Fruit fly (Drosophila melanogaster): ENCODE measurements around the gene Cad86C.

The Cad86C gene

dm6 chr3R:10875515-10876434, 48.9 kb downstream of the Cad86C start, which contains the start of gene Sodh2 (continued):
- peak; percentile 85 for TF ChIP-seq B-H2 (GFP tag; optimal IDR thresholded peaks at IDR 0.05)
- peak; percentile 20 for TF ChIP-seq CG4282 (GFP tag; optimal IDR thresholded peaks at IDR 0.05)
- TF ChIP-seq trh (GFP tag; optimal IDR thresholded peaks at IDR 0.05), result no peak
- peak; percentile 68 for TF ChIP-seq CG5180 (GFP tag; optimal IDR thresholded peaks at IDR 0.05)
- peak; percentile 78 for TF ChIP-seq CrebB (tag; optimal IDR thresholded peaks at IDR 0.05)
- peak; percentile 73 for TF ChIP-seq ken (GFP tag; IDR thresholded peaks at IDR 0.05)
- no peak for TF ChIP-seq vnd (GFP tag; IDR thresholded peaks at IDR 0.05; ENCODE audit: partially characterized antibody)
- peak; percentile 28 for TF ChIP-seq en (GFP tag; optimal IDR thresholded peaks at IDR 0.05)
- no peak for TF ChIP-seq CG15479 (GFP tag; optimal IDR thresholded peaks at IDR 0.05)
- peak; percentile 77 for TF ChIP-seq CG12104 (GFP tag; optimal IDR thresholded peaks at IDR 0.05)
- peak; percentile 72 for TF ChIP-seq nau (GFP tag; optimal IDR thresholded peaks at IDR 0.05)
- peak; percentile 86 for TF ChIP-seq CG17568 (GFP tag; optimal IDR thresholded peaks at IDR 0.05)
- no peak for TF ChIP-seq zen2 (GFP tag; IDR thresholded peaks at IDR 0.05; ENCODE audit: partially characterized antibody)
- TF ChIP-seq org-1 (GFP tag; optimal IDR thresholded peaks at IDR 0.05), result peak; percentile 75
- TF ChIP-seq da (GFP tag; optimal IDR thresholded peaks at IDR 0.05), result no peak
- TF ChIP-seq MTF-1 (GFP tag; optimal IDR thresholded peaks at IDR 0.05; ENCODE audit: borderline replicate concordance), result peak; percentile 88
- no peak for TF ChIP-seq prd (optimal IDR thresholded peaks at IDR 0.05)
- TF ChIP-seq prd (GFP tag; IDR thresholded peaks at IDR 0.05), result peak; percentile 80
- peak; percentile 30 for TF ChIP-seq CG16863 (GFP tag; optimal IDR thresholded peaks at IDR 0.05)
- no peak for TF ChIP-seq gfzf (GFP tag; optimal IDR thresholded peaks at IDR 0.05)
- peak; percentile 23; the same call in 1 of the 2 replicates for TF ChIP-seq CG13287 (GFP tag; IDR thresholded peaks at IDR 0.05; ENCODE audit: partially characterized antibody)
- TF ChIP-seq CG6254 (GFP tag; optimal IDR thresholded peaks at IDR 0.05), result peak; percentile 56
- TF ChIP-seq ab (GFP tag; optimal IDR thresholded peaks at IDR 0.05), result peak; percentile 37
- TF ChIP-seq al (GFP tag; IDR thresholded peaks at IDR 0.05), result peak; percentile 62
- TF ChIP-seq dysf (GFP tag; IDR thresholded peaks at IDR 0.05), result peak; percentile 79
- no peak for TF ChIP-seq CG2199 (GFP tag; IDR thresholded peaks at IDR 0.05)
- no peak for TF ChIP-seq CG2129 (GFP tag; IDR thresholded peaks at IDR 0.05; ENCODE audit: partially characterized antibody)
- peak; percentile 52 for TF ChIP-seq CG7928 (GFP tag; optimal IDR thresholded peaks at IDR 0.05)
- peak; percentile 89 for TF ChIP-seq Meics (GFP tag; optimal IDR thresholded peaks at IDR 0.05)
- TF ChIP-seq tio (GFP tag; optimal IDR thresholded peaks at IDR 0.05), result peak; percentile 52
- peak; percentile 74 for TF ChIP-seq gsb (GFP tag; IDR thresholded peaks at IDR 0.05)
- peak; percentile 80 for TF ChIP-seq CG11723 (GFP tag; optimal IDR thresholded peaks at IDR 0.05)
- peak; percentile 76 for TF ChIP-seq CG13424 (tag; optimal IDR thresholded peaks at IDR 0.05)
- peak; percentile 77 for TF ChIP-seq CG7839 (tag; optimal IDR thresholded peaks at IDR 0.05)
- peak; percentile 79 for TF ChIP-seq PHDP (tag; optimal IDR thresholded peaks at IDR 0.05)
- TF ChIP-seq CG3726 (GFP tag; IDR thresholded peaks at IDR 0.05), result peak; percentile 66; the same call in 1 of the 3 replicates
- TF ChIP-seq lbe (GFP tag; optimal IDR thresholded peaks at IDR 0.05), result peak; percentile 86
- TF ChIP-seq unpg (GFP tag; optimal IDR thresholded peaks at IDR 0.05), result peak; percentile 75
- peak; percentile 32 for TF ChIP-seq CG14050 (GFP tag; IDR thresholded peaks at IDR 0.05)
- TF ChIP-seq Hr39 (optimal IDR thresholded peaks at IDR 0.05), result no peak
- peak; percentile 52 for TF ChIP-seq CG10274 (GFP tag; optimal IDR thresholded peaks at IDR 0.05)
- TF ChIP-seq NC2β (GFP tag; optimal IDR thresholded peaks at IDR 0.05), result no peak
- no peak for TF ChIP-seq Opbp (GFP tag; IDR thresholded peaks at IDR 0.05; ENCODE audit: partially characterized antibody)
- TF ChIP-seq CG31365 (tag; optimal IDR thresholded peaks at IDR 0.05), result peak; percentile 70
- TF ChIP-seq CG6765 (GFP tag; optimal IDR thresholded peaks at IDR 0.05), result peak; percentile 86
- TF ChIP-seq Lhr (GFP tag; optimal IDR thresholded peaks at IDR 0.05), result no peak
- TF ChIP-seq CG1832 (GFP tag; optimal IDR thresholded peaks at IDR 0.05), result no peak
- no peak for TF ChIP-seq btn (GFP tag; optimal IDR thresholded peaks at IDR 0.05)
